Worm (Caenorhabditis elegans): ENCODE measurements around the gene R11D1.4.

DNA sequence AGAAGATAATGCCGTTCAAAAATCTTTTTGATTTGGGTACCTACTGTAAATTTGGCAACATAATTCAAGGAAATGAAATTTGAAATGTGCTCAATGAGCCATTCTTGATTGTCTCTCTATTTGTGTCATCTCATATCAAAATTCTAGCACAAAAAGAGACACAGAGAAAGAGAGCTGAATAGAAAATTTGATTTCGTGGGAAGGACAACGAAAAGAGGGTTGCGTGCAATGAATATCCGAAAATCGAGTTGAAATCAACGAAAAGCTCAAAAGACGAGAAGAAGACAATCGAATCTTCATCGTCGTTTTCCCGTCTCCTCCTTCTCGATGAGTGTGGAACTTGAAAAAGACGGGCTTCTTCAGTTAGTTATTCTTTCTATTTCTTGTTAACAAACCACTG, 33.8 kb upstream of the R11D1.4 start, which contains the start of gene C15C8.5:
- TF ChIP-seq nhr-6 (tag; optimal IDR thresholded peaks at IDR 0.05) (no peak), zag-1 (tag; optimal IDR thresholded peaks at IDR 0.05) (no peak), unc-55 (GFP tag; optimal IDR thresholded peaks at IDR 0.05) (no peak), F13H6.1 (tag; optimal IDR thresholded peaks at IDR 0.05) (no peak), ceh-82 (tag; optimal IDR thresholded peaks at IDR 0.05) (no peak), snpc-4 (tag; optimal IDR thresholded peaks at IDR 0.05) (no peak), aly-2 (tag; optimal IDR thresholded peaks at IDR 0.05) (no peak), unc-62 (GFP tag; optimal IDR thresholded peaks at IDR 0.05) (no peak), lin-13 (GFP tag; optimal IDR thresholded peaks at IDR 0.05) (no peak), nhr-12 (tag; optimal IDR thresholded peaks at IDR 0.05) (no peak), ztf-4 (tag; optimal IDR thresholded peaks at IDR 0.05) (no peak), R02D3.7 (tag; optimal IDR thresholded peaks at IDR 0.05) (no peak), skn-1 (tag; optimal IDR thresholded peaks at IDR 0.05) (no peak)

Data from whole organism, L2 larva.